Fruit fly (Drosophila melanogaster): ENCODE measurements around the gene Or33c.

Gene Or33c

dm6 chr2L:11968581-11969272, 31.0 kb downstream of the Or33c start (continued):
- TF ChIP-seq CG11294 (GFP tag; IDR thresholded peaks at IDR 0.05) (0 out of 2 replicates have a peak, but pooled peaks have one; percentile 17), topi (GFP tag; optimal IDR thresholded peaks at IDR 0.05) (peak; percentile 70), ss (GFP tag; optimal IDR thresholded peaks at IDR 0.05) (peak; percentile 24 to 46), CG10631 (GFP tag; optimal IDR thresholded peaks at IDR 0.05) (peak; percentile 63), pdm3 (GFP tag; optimal IDR thresholded peaks at IDR 0.05) (peak; percentile 70), Lpt (GFP tag; optimal IDR thresholded peaks at IDR 0.05) (peak; percentile 45), CG8119 (GFP tag; IDR thresholded peaks at IDR 0.05) (peak; percentile 56), Eip78C (GFP tag) (peak; percentile 91), esn (GFP tag; optimal IDR thresholded peaks at IDR 0.05) (peak; percentile 74), cyc (GFP tag; optimal IDR thresholded peaks at IDR 0.05) (peak; percentile 58), dsx (GFP tag; optimal IDR thresholded peaks at IDR 0.05; ENCODE audit: poor library complexity, severe bottlenecking) (no peak), lz (GFP tag; optimal IDR thresholded peaks at IDR 0.05) (peak; percentile 66), Ets21C (GFP tag; optimal IDR thresholded peaks at IDR 0.05) (peak; percentile 36), CG6792 (GFP tag; optimal IDR thresholded peaks at IDR 0.05) (peak; percentile 51), salr (GFP tag; optimal IDR thresholded peaks at IDR 0.05) (peak in 1 of 2 experiments; percentile 73), CG6808 (GFP tag; optimal IDR thresholded peaks at IDR 0.05) (peak; percentile 60), CG32006 (GFP tag; optimal IDR thresholded peaks at IDR 0.05) (peak; percentile 69), fd85E (GFP tag; optimal IDR thresholded peaks at IDR 0.05) (no peak)

dm6 chr2L:11969424-11969823, 31.7 kb downstream of the Or33c start:
- no peak for TF ChIP-seq CG6854 (GFP tag; optimal IDR thresholded peaks at IDR 0.05)
- no peak for TF ChIP-seq CG6276 (GFP tag; optimal IDR thresholded peaks at IDR 0.05)
- TF ChIP-seq Blimp-1 (GFP tag; optimal IDR thresholded peaks at IDR 0.05) = no peak
- no peak for TF ChIP-seq CG15336 (GFP tag; IDR thresholded peaks at IDR 0.05)
- no peak for TF ChIP-seq Eip93F (GFP tag; optimal IDR thresholded peaks at IDR 0.05)
- no peak for TF ChIP-seq CG8119 (GFP tag; IDR thresholded peaks at IDR 0.05)
- no peak for TF ChIP-seq Sox15 (GFP tag; optimal IDR thresholded peaks at IDR 0.05)
- TF ChIP-seq Ets21C (GFP tag; optimal IDR thresholded peaks at IDR 0.05) = no peak
- TF ChIP-seq achi (GFP tag; optimal IDR thresholded peaks at IDR 0.05) = no peak
- no peak for TF ChIP-seq Gug (GFP tag; IDR thresholded peaks at IDR 0.05)
- no peak for TF ChIP-seq svp (GFP tag)
- no peak for TF ChIP-seq ss (GFP tag; optimal IDR thresholded peaks at IDR 0.05)
- no peak for TF ChIP-seq CG10669 (GFP tag; optimal IDR thresholded peaks at IDR 0.05)
- no peak for TF ChIP-seq CG4318 (GFP tag; optimal IDR thresholded peaks at IDR 0.05)
- no peak for TF ChIP-seq Met (GFP tag; optimal IDR thresholded peaks at IDR 0.05)
- TF ChIP-seq lz (GFP tag; optimal IDR thresholded peaks at IDR 0.05) = no peak

DNA sequence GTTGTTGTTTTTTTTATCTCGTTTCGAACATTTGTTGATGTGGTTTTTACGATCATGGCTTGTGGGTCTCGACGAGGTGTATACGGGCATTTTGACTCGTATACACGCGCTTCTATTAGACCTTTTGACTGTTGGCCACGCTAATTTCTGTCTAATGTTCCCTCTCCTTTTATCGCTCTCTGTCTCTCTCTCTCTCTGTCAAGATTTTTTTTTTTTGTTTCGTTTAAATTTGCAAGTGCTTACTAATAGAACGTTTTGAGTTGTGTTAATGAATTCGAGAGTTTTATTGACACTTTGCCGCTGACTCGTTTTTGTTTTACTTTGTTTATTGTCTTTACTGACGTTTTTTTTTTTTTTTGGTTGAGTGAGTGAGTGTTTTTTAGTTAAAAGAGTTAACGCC, 32.6 kb downstream of the Or33c start:
- TF ChIP-seq ss (GFP tag; optimal IDR thresholded peaks at IDR 0.05) (no peak), svp (GFP tag) (no peak), CG6792 (GFP tag; optimal IDR thresholded peaks at IDR 0.05) (no peak), Ets96B (tag; optimal IDR thresholded peaks at IDR 0.05) (no peak), salr (GFP tag; optimal IDR thresholded peaks at IDR 0.05) (no peak), fd59A (GFP tag; optimal IDR thresholded peaks at IDR 0.05) (no peak), CG4318 (GFP tag; optimal IDR thresholded peaks at IDR 0.05) (no peak), Hr38 (GFP tag; optimal IDR thresholded peaks at IDR 0.05) (no peak), fkh (GFP tag; optimal IDR thresholded peaks at IDR 0.05) (no peak), dac (GFP tag; optimal IDR thresholded peaks at IDR 0.05) (no peak), CG10631 (GFP tag; optimal IDR thresholded peaks at IDR 0.05) (no peak), CG31627 (GFP tag; optimal IDR thresholded peaks at IDR 0.05) (no peak)

All from whole organism, prepupa.